Fruit fly (Drosophila melanogaster) whole organism, embryonic: Measurements from ENCODE around the gene Dpm2.

Source experiments
- B-H1 ChIP-seq: fragments of 200-800 bp; sonication (Bioruptor generic); IDR thresholded peaks from 3 replicates; pipeline ENCODE4 v1.3.6; 2022; ENCODE audit warnings: missing biosample characterization, missing genetic modification characterization
- BEAF-32 ChIP-seq: fragments of 200-800 bp; sonication (Bioruptor generic); optimal IDR thresholded peaks from 3 replicates; lab custom pipeline; 2017; ENCODE audit warnings: missing biosample characterization, missing genetic modification characterization, mild to moderate bottlenecking, moderate library complexity, missing genetic modification reagents
- CG1024 ChIP-seq: fragments of 200-800 bp; sonication (Bioruptor generic); IDR thresholded peaks from 2 replicates; pipeline ENCODE4 v1.3.6; 2022; ENCODE audit warnings: missing biosample characterization, missing genetic modification characterization
- CG10321 ChIP-seq: fragments of 200-800 bp; sonication (Bioruptor generic); IDR thresholded peaks from 2 replicates; pipeline ENCODE4 v1.3.6; 2022; ENCODE audit warnings: missing biosample characterization, missing genetic modification characterization
- CG10462 ChIP-seq: fragments of 200-800 bp; sonication (Bioruptor generic); optimal IDR thresholded peaks from 2 replicates; lab custom pipeline; 2016; ENCODE audit warnings: missing biosample characterization, missing genetic modification characterization
- CG11560 ChIP-seq: fragments of 200-800 bp; sonication (Bioruptor generic); IDR thresholded peaks from 3 replicates; pipeline ENCODE4 v1.3.6; 2022; ENCODE audit warnings: missing biosample characterization, missing genetic modification characterization
- CG1233 ChIP-seq: fragments of 200-800 bp; sonication (Bioruptor generic); optimal IDR thresholded peaks from 4 replicates; lab custom pipeline; 2018; ENCODE audit warnings: missing biosample characterization, mild to moderate bottlenecking, missing genetic modification characterization
- CG13287 ChIP-seq: fragments of 200-800 bp; sonication (Bioruptor generic); IDR thresholded peaks from 2 replicates; pipeline ENCODE4 v1.3.6; 2022; ENCODE audit warnings: missing biosample characterization, missing genetic modification characterization; ENCODE audit not compliant: partially characterized antibody
- CG15073 ChIP-seq: fragments of 200-800 bp; sonication (Bioruptor generic); optimal IDR thresholded peaks from 2 replicates; lab custom pipeline; 2016; ENCODE audit warnings: missing biosample characterization, missing genetic modification characterization
- CG15601 ChIP-seq: fragments of 200-800 bp; sonication (Bioruptor generic); optimal IDR thresholded peaks from 3 replicates; lab custom pipeline; 2019; ENCODE audit warnings: missing biosample characterization, mild to moderate bottlenecking, missing genetic modification characterization, moderate library complexity
- CG2129 ChIP-seq: fragments of 200-800 bp; sonication (Bioruptor generic); IDR thresholded peaks from 2 replicates; pipeline ENCODE4 v1.3.6; 2022; ENCODE audit warnings: missing biosample characterization, missing genetic modification characterization; ENCODE audit not compliant: partially characterized antibody
- CG3726 ChIP-seq: fragments of 200-800 bp; sonication (Bioruptor generic); IDR thresholded peaks from 3 replicates; pipeline ENCODE4, ENCODE4 v1.3.6; 2022; ENCODE audit warnings: missing biosample characterization, missing genetic modification characterization
- CG43689 ChIP-seq: fragments of 200-800 bp; sonication (Bioruptor generic); IDR thresholded peaks from 2 replicates; pipeline ENCODE4 v1.3.6; 2022; ENCODE audit warnings: missing biosample characterization, missing genetic modification characterization
- CG5245 ChIP-seq: fragments of 200-800 bp; sonication (Bioruptor generic); optimal IDR thresholded peaks from 3 replicates; lab custom pipeline; 2016; ENCODE audit warnings: missing biosample characterization, missing genetic modification characterization
- CG5953 ChIP-seq: fragments of 200-800 bp; sonication (Bioruptor generic); IDR thresholded peaks from 2 replicates; pipeline ENCODE4 v1.3.6; 2022; ENCODE audit warnings: missing biosample characterization, missing genetic modification characterization
- CG7357 ChIP-seq: fragments of 200-800 bp; sonication (Bioruptor generic); IDR thresholded peaks from 3 replicates; pipeline ENCODE4 v1.3.6; 2022; ENCODE audit warnings: missing biosample characterization, missing genetic modification characterization
- CG7987 ChIP-seq: fragments of 200-800 bp; sonication (Bioruptor generic); optimal IDR thresholded peaks from 2 replicates; lab custom pipeline; 2018; ENCODE audit warnings: missing biosample characterization, mild to moderate bottlenecking, missing genetic modification characterization, moderate library complexity
- CG9932 ChIP-seq: fragments of 200-800 bp; sonication (Bioruptor generic); IDR thresholded peaks from 2 replicates; pipeline ENCODE4 v1.3.6; 2022; ENCODE audit warnings: missing biosample characterization, missing genetic modification characterization
- Dp ChIP-seq: fragments of 200-800 bp; sonication (Bioruptor generic); optimal IDR thresholded peaks from 2 replicates; lab custom pipeline; 2018; ENCODE audit warnings: missing biosample characterization, mild to moderate bottlenecking, missing genetic modification characterization, moderate library complexity
- Fer2 ChIP-seq: fragments of 200-800 bp; sonication (Bioruptor generic); optimal IDR thresholded peaks from 2 replicates; lab custom pipeline; 2018; ENCODE audit warnings: missing biosample characterization, mild to moderate bottlenecking, missing genetic modification characterization, moderate library complexity
- Hr51 ChIP-seq, 2 experiments: fragments of 200-800 bp; sonication (Bioruptor generic); optimal IDR thresholded peaks; 2 replicates in 1 of 2; 3 replicates in 1 of 2; lab custom pipeline; 2016 to 2018; ENCODE audit warnings: missing biosample characterization in 2 of 2, missing genetic modification characterization in 2 of 2, mild to moderate bottlenecking in 1 of 2, moderate library complexity in 1 of 2
- Hsf ChIP-seq: fragments of 200-800 bp; sonication (Bioruptor generic); optimal IDR thresholded peaks from 3 replicates; lab custom pipeline; 2016; ENCODE audit warnings: missing biosample characterization, missing genetic modification characterization
- Kr ChIP-seq: fragments of 200-800 bp; sonication (Bioruptor generic); optimal IDR thresholded peaks from 2 replicates; lab custom pipeline; 2017; ENCODE audit warnings: missing biosample characterization, mild to moderate bottlenecking, missing genetic modification characterization
- Lhr ChIP-seq: fragments of 200-800 bp; sonication (Bioruptor generic); optimal IDR thresholded peaks from 3 replicates; lab custom pipeline; 2017; ENCODE audit warnings: mild to moderate bottlenecking, missing biosample characterization, missing genetic modification reagents, missing genetic modification characterization
- Myb ChIP-seq: fragments of 200-800 bp; sonication (Bioruptor generic); optimal IDR thresholded peaks from 2 replicates; lab custom pipeline; 2016; ENCODE audit warnings: missing biosample characterization, missing genetic modification characterization
- Ptx1 ChIP-seq: fragments of 200-800 bp; sonication (Bioruptor generic); IDR thresholded peaks from 2 replicates; pipeline ENCODE4 v1.3.6; 2022; ENCODE audit warnings: missing biosample characterization, missing genetic modification characterization
- az2 ChIP-seq: fragments of 200-800 bp; sonication (Bioruptor generic); optimal IDR thresholded peaks from 3 replicates; lab custom pipeline; 2016; ENCODE audit warnings: missing biosample characterization, missing genetic modification characterization
- cad ChIP-seq: fragments of >200 bp; optimal IDR thresholded peaks from 2 replicates; lab custom pipeline; 2017; ENCODE audit warnings: missing biosample characterization, missing genetic modification characterization
- crol ChIP-seq: fragments of 200-800 bp; sonication (Bioruptor generic); IDR thresholded peaks from 2 replicates; pipeline ENCODE4 v1.3.6; 2022; ENCODE audit warnings: missing biosample characterization, missing genetic modification characterization
- dmrt11E ChIP-seq: fragments of 200-800 bp; sonication (Bioruptor generic); optimal IDR thresholded peaks from 3 replicates; lab custom pipeline; 2018; ENCODE audit warnings: missing biosample characterization, mild to moderate bottlenecking, missing genetic modification characterization, moderate library complexity
- dpn ChIP-seq, 2 experiments: fragments of 200-800 bp; sonication (Bioruptor generic); optimal IDR thresholded peaks; 3 replicates each; lab custom pipeline; 2016; ENCODE audit warnings: missing biosample characterization in 2 of 2, missing genetic modification characterization in 2 of 2
- esg ChIP-seq: fragments of 200-800 bp; sonication (Bioruptor generic); conservative IDR thresholded peaks from 2 replicates; pipeline ENCODE4 v1.3.6; 2022; ENCODE audit warnings: missing biosample characterization, missing genetic modification characterization
- exex ChIP-seq: fragments of 200-800 bp; sonication (Bioruptor generic); optimal IDR thresholded peaks from 4 replicates; lab custom pipeline; 2018; ENCODE audit warnings: missing biosample characterization, mild to moderate bottlenecking, missing genetic modification characterization, moderate library complexity
- eyg ChIP-seq: fragments of 200-800 bp; sonication (Bioruptor generic); optimal IDR thresholded peaks from 3 replicates; lab custom pipeline; 2016; ENCODE audit warnings: missing biosample characterization, missing genetic modification characterization
- gem ChIP-seq: fragments of 200-800 bp; sonication (Bioruptor generic); optimal IDR thresholded peaks from 2 replicates; lab custom pipeline; 2019; ENCODE audit warnings: missing biosample characterization, mild to moderate bottlenecking, missing genetic modification characterization, moderate library complexity
- gro ChIP-seq: fragments of 200-800 bp; sonication (Bioruptor generic); optimal IDR thresholded peaks from 2 replicates; lab custom pipeline; 2016; ENCODE audit warnings: missing biosample characterization, missing genetic modification characterization
- gsb ChIP-seq: fragments of 200-800 bp; sonication (Bioruptor generic); IDR thresholded peaks from 2 replicates; pipeline ENCODE4 v1.3.6; 2022; ENCODE audit warnings: missing biosample characterization, missing genetic modification characterization
- hbn ChIP-seq: fragments of 200-800 bp; sonication (Bioruptor generic); IDR thresholded peaks from 2 replicates; pipeline ENCODE4 v1.3.6; 2022; ENCODE audit warnings: missing biosample characterization, missing genetic modification characterization; ENCODE audit not compliant: partially characterized antibody
- ind ChIP-seq: fragments of 200-800 bp; sonication (Bioruptor generic); optimal IDR thresholded peaks from 3 replicates; lab custom pipeline; 2016; ENCODE audit warnings: missing biosample characterization, missing genetic modification characterization
- insv ChIP-seq, 2 experiments: fragments of 200-800 bp; sonication (Bioruptor generic); optimal IDR thresholded peaks; 3 replicates each; lab custom pipeline; 2016 to 2018; ENCODE audit warnings: missing biosample characterization in 2 of 2, missing genetic modification characterization in 2 of 2
- kay ChIP-seq: fragments of 200-800 bp; sonication (Bioruptor generic); optimal IDR thresholded peaks from 2 replicates; lab custom pipeline; 2016; ENCODE audit warnings: missing biosample characterization, missing genetic modification characterization
- ken ChIP-seq: fragments of 200-800 bp; sonication (Bioruptor generic); IDR thresholded peaks from 3 replicates; pipeline ENCODE4 v1.3.6; 2022; ENCODE audit warnings: missing biosample characterization, missing genetic modification characterization
- lab ChIP-seq: fragments of 200-800 bp; sonication (Bioruptor generic); optimal IDR thresholded peaks from 3 replicates; lab custom pipeline; 2017; ENCODE audit warnings: missing biosample characterization, missing genetic modification characterization, mild to moderate bottlenecking, moderate library complexity, missing genetic modification reagents
- lbe ChIP-seq: fragments of 200-800 bp; sonication (Bioruptor generic); optimal IDR thresholded peaks from 2 replicates; lab custom pipeline; 2016; ENCODE audit warnings: missing biosample characterization, mild to moderate bottlenecking, missing genetic modification characterization
- luna ChIP-seq: fragments of 200-800 bp; sonication (Bioruptor generic); optimal IDR thresholded peaks from 2 replicates; lab custom pipeline; 2016; ENCODE audit warnings: missing biosample characterization, missing genetic modification characterization
- nerfin-1 ChIP-seq: fragments of 200-800 bp; sonication (Bioruptor generic); optimal IDR thresholded peaks from 3 replicates; lab custom pipeline; 2019; ENCODE audit warnings: missing biosample characterization, mild to moderate bottlenecking, missing genetic modification characterization, moderate library complexity
- pnt ChIP-seq: fragments of 200-800 bp; sonication (Bioruptor generic); optimal IDR thresholded peaks from 3 replicates; lab custom pipeline; 2016; ENCODE audit warnings: missing biosample characterization, missing genetic modification characterization
- pzg ChIP-seq: fragments of 200-800 bp; sonication (Bioruptor generic); optimal IDR thresholded peaks from 3 replicates; lab custom pipeline; 2018; ENCODE audit warnings: missing biosample characterization, mild to moderate bottlenecking, missing genetic modification characterization, moderate library complexity
- sob ChIP-seq: fragments of 200-800 bp; sonication (Bioruptor generic); IDR thresholded peaks from 2 replicates; pipeline ENCODE4 v1.3.6; 2022; ENCODE audit warnings: missing biosample characterization, missing genetic modification characterization
- stwl ChIP-seq: fragments of 200-800 bp; sonication (Bioruptor generic); optimal IDR thresholded peaks from 3 replicates; lab custom pipeline; 2018; ENCODE audit warnings: missing biosample characterization, mild to moderate bottlenecking, missing genetic modification characterization, moderate library complexity
- usp ChIP-seq: fragments of >200 bp; optimal IDR thresholded peaks from 2 replicates; lab custom pipeline; 2017; ENCODE audit warnings: missing biosample characterization, missing genetic modification characterization

Gene Dpm2

DNA sequence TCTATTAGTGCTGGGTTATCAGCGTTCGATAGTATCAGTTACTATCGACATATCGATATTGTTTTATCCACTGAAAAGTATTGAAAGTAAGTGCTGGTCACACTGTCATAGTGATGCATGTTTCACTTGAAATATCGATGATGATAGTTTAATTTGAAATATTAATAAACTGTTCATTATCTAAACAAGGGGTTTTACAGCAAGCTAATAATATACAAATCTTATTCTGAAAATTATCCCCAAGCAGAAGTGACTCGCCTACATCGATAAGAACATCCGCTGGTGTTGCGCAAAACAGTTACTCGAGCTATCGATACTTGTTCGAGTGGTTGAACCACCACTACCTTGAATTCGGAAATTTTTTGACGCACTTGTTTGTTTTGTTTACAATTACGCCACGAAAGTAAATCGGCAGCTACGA is at the start of gene Dpm2, which contains the start of the genes PIG-C and CG12016 (continued):
- no peak for TF ChIP-seq eyg (GFP tag; lab: Kevin White, UChicago)
- TF ChIP-seq stwl, result peak; percentile 92
- TF ChIP-seq dpn (GFP tag; optimal IDR thresholded peaks at IDR 0.05; lab: Kevin White, UChicago), result peak; percentile 76 to 82
- TF ChIP-seq pnt (GFP tag; lab: Kevin White, UChicago), result peak; percentile 52
- TF ChIP-seq Fer2 (tag; lab: Kevin White, UChicago), result peak; percentile 62
- TF ChIP-seq hbn, result peak; percentile 95
- TF ChIP-seq dmrt11E (tag; lab: Kevin White, UChicago), result peak; percentile 43
- TF ChIP-seq BEAF-32 (GFP tag; lab: Kevin White, UChicago), result peak; percentile 100
- peak; percentile 54 for TF ChIP-seq Dp
- TF ChIP-seq CG9932 (GFP tag; lab: Robert Waterston, UW), result peak; percentile 92
- peak; percentile 54; the same call in 1 of the 3 replicates for TF ChIP-seq CG7357 (GFP tag; lab: Robert Waterston, UW)
- TF ChIP-seq gsb (GFP tag; lab: Robert Waterston, UW), result no peak
- no peak for TF ChIP-seq CG15073
- TF ChIP-seq Myb (GFP tag; lab: Kevin White, UChicago), result peak; percentile 63
- peak; percentile 69 for TF ChIP-seq Ptx1
- peak; percentile 95 for TF ChIP-seq CG2129 (GFP tag; lab: Robert Waterston, UW)
- TF ChIP-seq CG1233 (GFP tag; lab: Kevin White, UChicago), result peak; percentile 26
- TF ChIP-seq cad (GFP tag; lab: Kevin White, UChicago), result no peak
- TF ChIP-seq Hr51 (GFP tag; optimal IDR thresholded peaks at IDR 0.05; lab: Kevin White, UChicago), result peak in 1 of 2 experiments; percentile 55
- peak; percentile 91 for TF ChIP-seq pzg (GFP tag; lab: Kevin White, UChicago)
- peak; percentile 68 for TF ChIP-seq esg (GFP tag; lab: Robert Waterston, UW)
- TF ChIP-seq ind (GFP tag; lab: Kevin White, UChicago), result peak; percentile 81
- TF ChIP-seq CG7987 (GFP tag; lab: Kevin White, UChicago), result peak; percentile 23
- TF ChIP-seq B-H1 (GFP tag; lab: Robert Waterston, UW), result peak; percentile 38; the same call in 1 of the 3 replicates
- peak; percentile 62 for TF ChIP-seq kay (GFP tag; lab: Kevin White, UChicago)
- no peak for TF ChIP-seq gem (tag; lab: Kevin White, UChicago)
- TF ChIP-seq lbe, result peak; percentile 59
- TF ChIP-seq CG5953, result no peak
- peak; percentile 69 for TF ChIP-seq CG15601 (tag; lab: Kevin White, UChicago)
- no peak for TF ChIP-seq CG5245
- TF ChIP-seq CG11560 (tag; lab: Robert Waterston, UW), result peak; percentile 38; the same call in 1 of the 3 replicates
- TF ChIP-seq CG3726 (GFP tag; lab: Robert Waterston, UW), result no peak
- TF ChIP-seq Hsf (GFP tag; lab: Kevin White, UChicago), result peak; percentile 86
- no peak for TF ChIP-seq crol
- TF ChIP-seq az2, result peak; percentile 71
- TF ChIP-seq CG43689, result no peak
- TF ChIP-seq nerfin-1, result peak; percentile 65
- 0 out of 2 replicates have a peak, but pooled peaks have one; percentile 33 for TF ChIP-seq CG1024 (GFP tag; lab: Robert Waterston, UW)
- peak; percentile 58 for TF ChIP-seq luna (GFP tag; lab: Kevin White, UChicago)
- TF ChIP-seq lab (GFP tag; lab: Kevin White, UChicago), result peak; percentile 68
- TF ChIP-seq CG10321 (GFP tag; lab: Robert Waterston, UW), result no peak
- no peak for TF ChIP-seq usp (GFP tag; lab: Kevin White, UChicago)
- no peak for TF ChIP-seq ken (GFP tag; lab: Robert Waterston, UW)
- peak; percentile 73 for TF ChIP-seq sob (GFP tag; lab: Robert Waterston, UW)
- TF ChIP-seq Kr (GFP tag; lab: Kevin White, UChicago), result no peak
- TF ChIP-seq CG10462 (GFP tag; lab: Kevin White, UChicago), result peak; percentile 49
- TF ChIP-seq insv (GFP tag; optimal IDR thresholded peaks at IDR 0.05; lab: Kevin White, UChicago), result peak in 1 of 2 experiments; percentile 55
- peak; percentile 97 for TF ChIP-seq CG13287 (GFP tag; lab: Robert Waterston, UW)
- TF ChIP-seq gro, result peak; percentile 83
- TF ChIP-seq Lhr, result peak; percentile 59
- TF ChIP-seq exex, result no peak
